Worm (Caenorhabditis elegans) whole organism, young adult: ENCODE measurements around the gene ZK402.2.
A peak's percentile ranks its signal among the peaks of the same experiment; 100 is the strongest.

Source experiments
- B0035.1 ChIP-seq: sonication (generic microtip); optimal IDR thresholded peaks from 2 replicates; lab custom pipeline; 2016; ENCODE audit warnings: missing genetic modification characterization, mild to moderate bottlenecking, missing compliant biosample characterization, missing genotype, missing genetic modification reagents
- B0261.1 ChIP-seq: sonication (generic microtip); optimal IDR thresholded peaks from 2 replicates; lab custom pipeline; 2016; ENCODE audit warnings: mild to moderate bottlenecking, missing genetic modification characterization, moderate library complexity, missing compliant biosample characterization
- B0336.3 ChIP-seq: fragments of 200-800 bp; sonication (Bioruptor generic); IDR thresholded peaks from 2 replicates; pipeline ENCODE4 v1.3.6; 2022; ENCODE audit warnings: missing genetic modification characterization, missing compliant biosample characterization
- C17E4.6 ChIP-seq: fragments of 200-800 bp; sonication (Bioruptor generic); IDR thresholded peaks from 2 replicates; pipeline ENCODE4 v1.3.6; 2022; ENCODE audit warnings: missing genetic modification reagents, missing genetic modification characterization, missing compliant biosample characterization
- D2030.7 ChIP-seq: fragments of 200-800 bp; sonication (Bioruptor generic); IDR thresholded peaks from 2 replicates; pipeline ENCODE4 v1.3.6; 2022; ENCODE audit warnings: missing genetic modification reagents, missing genetic modification characterization, missing compliant biosample characterization
- F22D6.2 ChIP-seq: sonication (generic microtip); optimal IDR thresholded peaks from 2 replicates; lab custom pipeline; 2016; ENCODE audit warnings: mild to moderate bottlenecking, missing genetic modification characterization, missing compliant biosample characterization
- F37B4.10 ChIP-seq: fragments of 200-800 bp; sonication (Bioruptor generic); IDR thresholded peaks from 2 replicates; pipeline ENCODE4 v1.3.6; 2022; ENCODE audit warnings: missing genetic modification characterization, missing compliant biosample characterization
- F39B2.1 ChIP-seq: fragments of 200-800 bp; sonication (Bioruptor generic); IDR thresholded peaks from 2 replicates; pipeline ENCODE4 v1.3.6; 2022; ENCODE audit warnings: missing genetic modification reagents, missing genetic modification characterization, missing compliant biosample characterization
- F52B5.7 ChIP-seq: sonication (generic microtip); optimal IDR thresholded peaks from 2 replicates; lab custom pipeline; 2016; ENCODE audit warnings: mild to moderate bottlenecking, missing genetic modification characterization, missing compliant biosample characterization
- F55B11.4 ChIP-seq: sonication (generic microtip); optimal IDR thresholded peaks from 2 replicates; lab custom pipeline; 2016; ENCODE audit warnings: missing compliant biosample characterization, missing genetic modification characterization, borderline replicate concordance; ENCODE audit not compliant: insufficient read depth
- F57A8.1 ChIP-seq: fragments of 200-800 bp; sonication (Bioruptor generic); optimal IDR thresholded peaks from 2 replicates; lab custom pipeline; 2018; ENCODE audit warnings: mild to moderate bottlenecking, missing genetic modification characterization, moderate library complexity, missing compliant biosample characterization
- K11D2.4 ChIP-seq: fragments of 200-800 bp; sonication (Bioruptor generic); IDR thresholded peaks from 2 replicates; pipeline ENCODE4 v1.3.6; 2022; ENCODE audit warnings: missing genetic modification reagents, missing genetic modification characterization, missing compliant biosample characterization
- Y53F4B.3 ChIP-seq: fragments of 200-800 bp; sonication (Bioruptor generic); IDR thresholded peaks from 2 replicates; pipeline ENCODE4 v1.3.6; 2022; ENCODE audit warnings: missing genetic modification reagents, missing genetic modification characterization, missing compliant biosample characterization
- ama-1 ChIP-seq, 3 experiments: fragments of 150-350 bp in 1 of 3; sonication (generic microtip) in 2 of 3; optimal IDR thresholded peaks; 2 replicates each; lab custom pipeline; 2014 to 2018; ENCODE audit warnings: missing biosample characterization in 2 of 3, missing genetic modification characterization in 2 of 3, missing genetic modification reagents in 2 of 3
- aptf-3 ChIP-seq: fragments of 200-800 bp; sonication (Bioruptor generic); IDR thresholded peaks from 2 replicates; pipeline ENCODE4 v1.3.6; 2022; ENCODE audit warnings: missing genetic modification characterization, missing compliant biosample characterization
- atf-7 ChIP-seq: sonication (generic microtip); optimal IDR thresholded peaks from 2 replicates; lab custom pipeline; 2017; ENCODE audit warnings: mild to moderate bottlenecking, missing genetic modification characterization, missing compliant biosample characterization
- attf-6 ChIP-seq: fragments of 200-800 bp; sonication (Bioruptor generic); IDR thresholded peaks from 2 replicates; pipeline ENCODE4 v1.3.6; 2022; ENCODE audit warnings: missing genetic modification reagents, missing genetic modification characterization, missing compliant biosample characterization
- bed-1 ChIP-seq: fragments of 200-800 bp; sonication (Bioruptor generic); IDR thresholded peaks from 2 replicates; pipeline ENCODE4 v1.3.6; 2022; ENCODE audit warnings: missing genetic modification reagents, missing genetic modification characterization, missing compliant biosample characterization
- cebp-2 ChIP-seq: fragments of 200-800 bp; sonication (Bioruptor generic); IDR thresholded peaks from 2 replicates; pipeline ENCODE4 v1.3.6; 2022; ENCODE audit warnings: missing genetic modification characterization, missing compliant biosample characterization
- chd-7 ChIP-seq: sonication (generic microtip); optimal IDR thresholded peaks from 2 replicates; lab custom pipeline; 2016; ENCODE audit warnings: mild to moderate bottlenecking, missing genetic modification characterization, moderate library complexity, missing compliant biosample characterization
- dpl-1 ChIP-seq: fragments of 150-350 bp; optimal IDR thresholded peaks from 2 replicates; lab custom pipeline; 2014; ENCODE audit warnings: missing biosample characterization, missing genetic modification reagents, missing genetic modification characterization
- egl-18 ChIP-seq: fragments of 200-800 bp; sonication (Bioruptor generic); IDR thresholded peaks from 2 replicates; pipeline ENCODE4 v1.3.6; 2022; ENCODE audit warnings: missing genetic modification reagents, missing genetic modification characterization, missing compliant biosample characterization
- egl-44 ChIP-seq: fragments of 200-800 bp; sonication (Bioruptor generic); IDR thresholded peaks from 2 replicates; pipeline ENCODE4 v1.3.6; 2022; ENCODE audit warnings: missing genetic modification reagents, missing genetic modification characterization, missing compliant biosample characterization
- ets-4 ChIP-seq: fragments of 200-800 bp; sonication (Bioruptor generic); optimal IDR thresholded peaks from 2 replicates; lab custom pipeline; 2018; ENCODE audit warnings: mild to moderate bottlenecking, missing genetic modification characterization, missing compliant biosample characterization
- hlh-12 ChIP-seq: sonication (generic microtip); optimal IDR thresholded peaks from 2 replicates; lab custom pipeline; 2016; ENCODE audit warnings: missing genetic modification characterization, missing compliant biosample characterization
- hlh-26 ChIP-seq: fragments of 200-800 bp; sonication (Bioruptor generic); conservative IDR thresholded peaks from 2 replicates; pipeline ENCODE4 v1.3.6; 2022; ENCODE audit warnings: missing genetic modification reagents, missing genetic modification characterization, missing compliant biosample characterization
- hmg-20 ChIP-seq: fragments of 200-800 bp; sonication (Bioruptor generic); IDR thresholded peaks from 2 replicates; pipeline ENCODE4 v1.3.6; 2022; ENCODE audit warnings: missing genetic modification reagents, missing genetic modification characterization, missing compliant biosample characterization
- lag-1 ChIP-seq: fragments of 200-800 bp; sonication (Bioruptor generic); IDR thresholded peaks from 2 replicates; pipeline ENCODE4 v1.3.6; 2022; ENCODE audit warnings: missing genetic modification reagents, missing genetic modification characterization, missing compliant biosample characterization
- let-607 ChIP-seq, 2 experiments: fragments of 200-800 bp in 1 of 2; sonication (Bioruptor generic) in 1 of 2; sonication (generic microtip) in 1 of 2; optimal IDR thresholded peaks; 2 replicates each; lab custom pipeline; 2016 to 2018; ENCODE audit warnings: mild to moderate bottlenecking in 2 of 2, missing compliant biosample characterization in 2 of 2, missing genetic modification characterization in 2 of 2, moderate library complexity in 2 of 2, missing genotype in 1 of 2
- lin-35 ChIP-seq, 3 experiments: fragments of 150-350 bp in 2 of 3; sonication (generic microtip) in 1 of 3; optimal IDR thresholded peaks; 2 replicates each; lab custom pipeline; 2014 to 2018; ENCODE audit warnings: missing biosample characterization in 3 of 3, missing genetic modification characterization in 3 of 3, missing genetic modification reagents in 3 of 3
- lin-40 ChIP-seq: sonication (generic microtip); optimal IDR thresholded peaks from 2 replicates; lab custom pipeline; 2016; ENCODE audit warnings: missing genetic modification characterization, mild to moderate bottlenecking, missing compliant biosample characterization, missing genotype, missing genetic modification reagents
- lsl-1 ChIP-seq: fragments of 200-800 bp; sonication (Bioruptor generic); optimal IDR thresholded peaks from 2 replicates; lab custom pipeline; 2018; ENCODE audit warnings: mild to moderate bottlenecking, missing genetic modification characterization, moderate library complexity, missing compliant biosample characterization
- mcd-1 ChIP-seq: fragments of 200-800 bp; sonication (Bioruptor generic); IDR thresholded peaks from 2 replicates; pipeline ENCODE4 v1.3.6; 2022; ENCODE audit warnings: missing genetic modification reagents, missing genetic modification characterization, missing compliant biosample characterization
- nfya-1 ChIP-seq: sonication (generic microtip); optimal IDR thresholded peaks from 2 replicates; lab custom pipeline; 2017; ENCODE audit warnings: antibody characterized with exemption, missing compliant biosample characterization, missing genetic modification characterization, borderline replicate concordance; ENCODE audit not compliant: insufficient read depth
- nfyb-1 ChIP-seq: fragments of 200-800 bp; sonication (Bioruptor generic); IDR thresholded peaks from 2 replicates; pipeline ENCODE4 v1.3.6; 2022; ENCODE audit warnings: missing genetic modification reagents, missing genetic modification characterization, missing compliant biosample characterization
- nhr-90 ChIP-seq: sonication (generic microtip); optimal IDR thresholded peaks from 2 replicates; lab custom pipeline; 2016; ENCODE audit warnings: missing genotype, mild to moderate bottlenecking, missing genetic modification characterization, missing compliant biosample characterization
- pha-4 ChIP-seq: fragments of 150-350 bp; sonication (generic microtip); optimal IDR thresholded peaks from 2 replicates; lab custom pipeline; 2014; ENCODE audit warnings: missing biosample characterization, missing genetic modification reagents, missing genetic modification characterization
- rcor-1 ChIP-seq: fragments of 200-800 bp; sonication (Bioruptor generic); IDR thresholded peaks from 2 replicates; pipeline ENCODE4 v1.3.6; 2022; ENCODE audit warnings: missing genetic modification reagents, missing genetic modification characterization, missing compliant biosample characterization
- repo-1 ChIP-seq: sonication (generic microtip); optimal IDR thresholded peaks from 2 replicates; lab custom pipeline; 2017; ENCODE audit warnings: mild to moderate bottlenecking, missing genetic modification characterization, missing compliant biosample characterization
- sdz-38 ChIP-seq: sonication (generic microtip); optimal IDR thresholded peaks from 2 replicates; lab custom pipeline; 2016; ENCODE audit warnings: missing genotype, missing genetic modification characterization, missing compliant biosample characterization
- snpc-4 ChIP-seq, 5 experiments: fragments of 150-350 bp in 1 of 5; sonication (generic microtip) in 4 of 5; optimal IDR thresholded peaks; 2 replicates each; lab custom pipeline; 2014 to 2018; ENCODE audit warnings: missing genetic modification characterization in 5 of 5, missing biosample characterization in 3 of 5, antibody characterized with exemption in 2 of 5, mild to moderate bottlenecking in 2 of 5, missing compliant biosample characterization in 2 of 5, missing genotype in 2 of 5, moderate library complexity in 2 of 5, missing genetic modification reagents in 1 of 5
- tbp1 ChIP-seq: fragments of 200-800 bp; sonication (Bioruptor generic); optimal IDR thresholded peaks from 2 replicates; lab custom pipeline; 2018; ENCODE audit warnings: mild to moderate bottlenecking, missing genetic modification characterization, missing compliant biosample characterization
- tbx-9 ChIP-seq: sonication (generic microtip); optimal IDR thresholded peaks from 2 replicates; lab custom pipeline; 2016; ENCODE audit warnings: borderline replicate concordance, missing genetic modification characterization, inconsistent platforms, missing compliant biosample characterization
- zfh-2 ChIP-seq: fragments of 200-800 bp; sonication (Bioruptor generic); conservative IDR thresholded peaks from 2 replicates; pipeline ENCODE4 v1.3.6; 2022; ENCODE audit warnings: missing genetic modification reagents, missing genetic modification characterization, missing compliant biosample characterization
- ztf-28 ChIP-seq: fragments of 200-800 bp; sonication (Bioruptor generic); IDR thresholded peaks from 2 replicates; pipeline ENCODE4 v1.3.6; 2022; ENCODE audit warnings: missing genetic modification reagents, missing genetic modification characterization, missing compliant biosample characterization
- ztf-3 ChIP-seq: fragments of 200-800 bp; sonication (Bioruptor generic); optimal IDR thresholded peaks from 2 replicates; lab custom pipeline; 2018; ENCODE audit warnings: mild to moderate bottlenecking, missing genetic modification characterization, missing compliant biosample characterization

The ZK402.2 gene

DNA sequence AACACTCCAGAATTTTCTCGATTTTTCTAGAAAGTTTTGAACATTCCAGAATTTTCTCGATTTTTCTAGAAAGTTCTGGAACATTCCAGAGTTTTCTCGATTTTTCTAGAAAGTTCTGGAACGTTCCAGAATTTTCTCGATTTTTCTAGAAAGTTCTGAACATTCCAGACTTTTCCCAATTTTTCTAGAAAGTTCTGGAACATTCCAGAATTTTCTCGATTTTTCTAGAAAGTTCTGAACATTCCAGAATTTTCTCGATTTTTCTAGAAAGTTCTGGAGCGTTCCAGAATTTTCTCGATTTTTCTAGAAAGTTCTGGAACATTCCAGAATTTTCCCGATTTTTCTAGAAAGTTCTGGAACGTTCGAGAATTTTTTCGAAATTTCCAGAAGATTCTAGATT lies 28.5 kb upstream of the ZK402.2 start (continued):
- TF ChIP-seq C17E4.6 (GFP tag; lab: Robert Waterston, UW) (peak; percentile 92), aptf-3 (peak; percentile 100), nfyb-1 (GFP tag; lab: Robert Waterston, UW) (peak; percentile 96), cebp-2 (GFP tag; lab: Robert Waterston, UW) (peak; percentile 93), bed-1 (GFP tag; lab: Robert Waterston, UW) (peak; percentile 99), F39B2.1 (GFP tag; lab: Robert Waterston, UW) (peak; percentile 95), ztf-28 (peak; percentile 82; the same call in 1 of the 2 replicates), Y53F4B.3 (GFP tag; lab: Robert Waterston, UW) (peak; percentile 98), egl-18 (peak; percentile 97)

- TF ChIP-seq dpl-1 (GFP tag; lab: Kevin White, UChicago) (no peak), egl-44 (GFP tag; lab: Robert Waterston, UW) (peak; percentile 90), repo-1 (tag; lab: Kevin White, UChicago) (peak; percentile 54), ama-1 (optimal IDR thresholded peaks at IDR 0.05; lab: Kevin White, UChicago) (no peak), ama-1 (GFP tag; optimal IDR thresholded peaks at IDR 0.05; lab: Kevin White, UChicago) (no peak), F52B5.7 (tag; lab: Kevin White, UChicago) (peak; percentile 70), ets-4 (GFP tag; lab: Kevin White, UChicago) (peak; percentile 85), lin-40 (tag; lab: Kevin White, UChicago) (peak; percentile 81), ztf-3 (GFP tag; lab: Kevin White, UChicago) (no peak), nhr-90 (tag; lab: Kevin White, UChicago) (peak; percentile 88), F57A8.1 (GFP tag; lab: Kevin White, UChicago) (peak; percentile 31), hlh-12 (tag; lab: Kevin White, UChicago) (no peak), zfh-2 (GFP tag; lab: Robert Waterston, UW) (peak; percentile 83), atf-7 (tag; lab: Kevin White, UChicago) (peak; percentile 75), chd-7 (peak; percentile 83), lsl-1 (peak; percentile 2), sdz-38 (tag; lab: Kevin White, UChicago) (no peak), D2030.7 (peak; percentile 61), rcor-1 (GFP tag; lab: Robert Waterston, UW) (peak; percentile 64), B0035.1 (peak; percentile 79), hlh-26 (no peak), K11D2.4 (GFP tag; lab: Robert Waterston, UW) (peak; percentile 89), lag-1 (no peak), tbx-9 (tag; lab: Kevin White, UChicago) (no peak), F55B11.4 (tag; lab: Kevin White, UChicago) (no peak), Y53F4B.3 (GFP tag; lab: Robert Waterston, UW) (no peak), pha-4 (no peak), let-607 (tag; optimal IDR thresholded peaks at IDR 0.05; lab: Kevin White, UChicago) (peak; percentile 46 to 63), attf-6 (GFP tag; lab: Robert Waterston, UW) (0 out of 2 replicates have a peak, but pooled peaks have one; percentile 41), B0261.1 (tag; lab: Kevin White, UChicago) (peak; percentile 94), B0336.3 (GFP tag; lab: Robert Waterston, UW) (peak; percentile 74), hmg-20 (GFP tag; lab: Robert Waterston, UW) (0 out of 2 replicates have a peak, but pooled peaks have one; percentile 65), nfya-1 (tag; lab: Kevin White, UChicago) (no peak), tbp1 (GFP tag; lab: Kevin White, UChicago) (peak; percentile 91), lin-35 (GFP tag; optimal IDR thresholded peaks at IDR 0.05; lab: Kevin White, UChicago) (peak in 1 of 3 experiments; percentile 64), F22D6.2 (tag; lab: Kevin White, UChicago) (peak; percentile 45), snpc-4 (GFP tag; optimal IDR thresholded peaks at IDR 0.05; lab: Kevin White, UChicago) (peak; percentile 66), snpc-4 (tag; optimal IDR thresholded peaks at IDR 0.05; lab: Kevin White, UChicago) (peak in 3 of 4 experiments; percentile 78 to 86 (median 81)), F37B4.10 (GFP tag; lab: Robert Waterston, UW) (no peak), mcd-1 (GFP tag; lab: Robert Waterston, UW) (peak; percentile 74)
Observed at ce11 chrX:1379391-1379790, 24.2 kb upstream of the ZK402.2 start.
